Comparison of ENCODE assay signal across 2 worm cellular contexts in genomic region chrV:8327080-8327479, ce11.
TF ChIP-seq lines count a peak whose summit lies in the region.

No protein-coding gene starts in this region.

TF ChIP-seq in whole organism, L4 larva, 104 proteins besides CTCF, POLR2A, EP300 and RAD21:
- TF ChIP-seq nhr-28 (tag; optimal IDR thresholded peaks at IDR 0.05; lab: Kevin White, UChicago) = no peak
- TF ChIP-seq set-16 (GFP tag; IDR thresholded peaks at IDR 0.05; lab: Robert Waterston, UW) = peak; percentile 89
TF ChIP-seq in whole organism, L4 larva: peak in this region for 1.

TF ChIP-seq in whole organism, young adult, 124 proteins besides CTCF, POLR2A, EP300 and RAD21:
- no peak for TF ChIP-seq ekl-4 (GFP tag; IDR thresholded peaks at IDR 0.05; lab: Robert Waterston, UW)
- TF ChIP-seq zfh-2 (GFP tag; conservative IDR thresholded peaks at IDR 0.05; lab: Robert Waterston, UW) = peak; percentile 81
- no peak for TF ChIP-seq dpl-1 (GFP tag; optimal IDR thresholded peaks at IDR 0.05; lab: Kevin White, UChicago)
- TF ChIP-seq madf-6 (GFP tag; IDR thresholded peaks at IDR 0.05; lab: Robert Waterston, UW) = peak; percentile 72
- TF ChIP-seq egl-18 (GFP tag; IDR thresholded peaks at IDR 0.05; lab: Robert Waterston, UW) = no peak
- peak; percentile 60; the same call in 1 of the 2 replicates for TF ChIP-seq hmg-1.2 (GFP tag; IDR thresholded peaks at IDR 0.05; lab: Robert Waterston, UW)
- TF ChIP-seq aptf-3 (GFP tag; IDR thresholded peaks at IDR 0.05; lab: Robert Waterston, UW) = 0 out of 2 replicates have a peak, but pooled peaks have one; percentile 53
- TF ChIP-seq efl-1 (GFP tag; optimal IDR thresholded peaks at IDR 0.05; lab: Kevin White, UChicago) = peak; percentile 14
- peak; percentile 35; the same call in 1 of the 2 replicates for TF ChIP-seq madf-8 (GFP tag; conservative IDR thresholded peaks at IDR 0.05; lab: Robert Waterston, UW)
- TF ChIP-seq egrh-3 (GFP tag; IDR thresholded peaks at IDR 0.05; lab: Robert Waterston, UW) = peak; percentile 79; the same call in 1 of the 2 replicates
TF ChIP-seq in whole organism, young adult: peak in this region for 7.
